Fruit fly (Drosophila melanogaster) S2 (cell line): Measurements from ENCODE around the gene CG11693.

Source experiments
- CG8478 ChIP-seq: fragments of >200 bp; optimal IDR thresholded peaks from 2 replicates; lab custom pipeline; 2018
- CTCF ChIP-seq, 2 experiments: fragments of >200 bp; optimal IDR thresholded peaks; 2 replicates each; lab custom pipeline; 2018

DNA sequence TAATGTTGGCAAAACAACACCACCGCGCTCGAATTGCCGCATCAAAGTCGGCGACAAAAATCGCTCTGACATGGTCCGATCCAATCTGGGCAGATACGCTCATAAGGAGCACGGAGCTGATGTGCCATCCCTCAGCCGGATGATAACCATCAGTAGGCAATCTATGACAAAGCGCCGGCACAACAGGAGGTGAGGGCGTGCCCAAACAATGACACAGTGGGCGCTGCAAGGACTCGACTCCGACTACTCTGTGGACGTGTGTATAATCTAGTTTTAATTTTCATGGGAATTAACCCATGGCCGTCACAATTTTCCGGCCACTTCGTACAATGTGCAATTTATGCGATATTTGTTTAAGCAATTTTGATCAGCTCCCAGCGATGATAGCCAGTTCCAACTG lies 35.5 kb downstream of the CG11693 start:
- TF ChIP-seq CG8478 (lab: Kevin White, UChicago) (no peak), CTCF (optimal IDR thresholded peaks at IDR 0.05; lab: Kevin White, UChicago) (no peak)
